Fruit fly (Drosophila melanogaster): ENCODE results near the gene bc10.
A peak's percentile ranks its signal among the peaks of the same experiment; 100 is the strongest.

bc10 gene

dm6 chr3L:5611732-5612250, 46.8 kb downstream of the bc10 start (continued):
- peak; percentile 62 for TF ChIP-seq ssp (GFP tag; IDR thresholded peaks at IDR 0.05)
- peak; percentile 49 for TF ChIP-seq CG4854 (GFP tag; optimal IDR thresholded peaks at IDR 0.05)
- no peak for TF ChIP-seq tx (GFP tag; optimal IDR thresholded peaks at IDR 0.05)
- no peak for TF ChIP-seq BEAF-32 (GFP tag; optimal IDR thresholded peaks at IDR 0.05)
- no peak for TF ChIP-seq pzg (GFP tag; optimal IDR thresholded peaks at IDR 0.05)
- TF ChIP-seq CG10654 (GFP tag; optimal IDR thresholded peaks at IDR 0.05) = peak; percentile 57
- TF ChIP-seq CG10274 (GFP tag; optimal IDR thresholded peaks at IDR 0.05) = peak; percentile 2

dm6 chr3L:5615744-5616143, 50.7 kb downstream of the bc10 start:
- TF ChIP-seq CG1603 (tag; optimal IDR thresholded peaks at IDR 0.05) = no peak
- TF ChIP-seq CG11560 (tag; IDR thresholded peaks at IDR 0.05) = 0 out of 3 replicates have a peak, but pooled peaks have one; percentile 27
